Worm (Caenorhabditis elegans): Measurements from ENCODE around the gene ocam-1.

ce11 chrV:14185438-14185837, 17.9 kb upstream of the ocam-1 start, which contains the start of the genes trm-1 and ints-2:
- no peak for TF ChIP-seq lin-39 (tag; optimal IDR thresholded peaks at IDR 0.05)
- no peak for TF ChIP-seq alr-1 (tag; optimal IDR thresholded peaks at IDR 0.05)
- no peak for TF ChIP-seq unc-62 (GFP tag; optimal IDR thresholded peaks at IDR 0.05)
- no peak for TF ChIP-seq blmp-1 (tag; optimal IDR thresholded peaks at IDR 0.05; ENCODE audit: insufficient read depth)
- TF ChIP-seq lin-13 (GFP tag; optimal IDR thresholded peaks at IDR 0.05): peak; percentile 56
- no peak for TF ChIP-seq nhr-11 (tag; optimal IDR thresholded peaks at IDR 0.05)
- no peak for TF ChIP-seq nhr-237 (tag; optimal IDR thresholded peaks at IDR 0.05)

Data from whole organism, L2 larva.